Fruit fly (Drosophila melanogaster) whole organism, embryonic: ENCODE data around the gene CG13069.

Experiments
- Antp ChIP-seq: fragments of 200-800 bp; sonication (Bioruptor generic); optimal IDR thresholded peaks from 3 replicates; lab custom pipeline; 2016; ENCODE audit warnings: missing biosample characterization, missing genetic modification characterization
- BEAF-32 ChIP-seq: fragments of 200-800 bp; sonication (Bioruptor generic); optimal IDR thresholded peaks from 3 replicates; lab custom pipeline; 2017; ENCODE audit warnings: missing biosample characterization, missing genetic modification characterization, mild to moderate bottlenecking, moderate library complexity, missing genetic modification reagents
- Bdp1 ChIP-seq: fragments of 200-800 bp; sonication (Bioruptor generic); optimal IDR thresholded peaks from 3 replicates; lab custom pipeline; 2016; ENCODE audit warnings: missing biosample characterization, missing genetic modification characterization
- Blimp-1 ChIP-seq: fragments of 200-800 bp; sonication (Bioruptor generic); optimal IDR thresholded peaks from 3 replicates; lab custom pipeline; 2018; ENCODE audit warnings: missing biosample characterization, missing genetic modification characterization, mild to moderate bottlenecking, moderate library complexity, missing genetic modification reagents
- CG10274 ChIP-seq: fragments of 200-800 bp; sonication (Bioruptor generic); optimal IDR thresholded peaks from 3 replicates; lab custom pipeline; 2017; ENCODE audit warnings: missing biosample characterization, mild to moderate bottlenecking, missing genetic modification characterization
- CG11093 ChIP-seq: fragments of 200-800 bp; sonication (Bioruptor generic); IDR thresholded peaks from 3 replicates; pipeline ENCODE4 v1.3.6; 2022; ENCODE audit warnings: missing biosample characterization, missing genetic modification characterization
- CG11723 ChIP-seq: fragments of 200-800 bp; sonication (Bioruptor generic); optimal IDR thresholded peaks from 2 replicates; lab custom pipeline; 2017; ENCODE audit warnings: missing biosample characterization, mild to moderate bottlenecking, missing genetic modification characterization
- CG12942 ChIP-seq: fragments of 200-800 bp; sonication (Bioruptor generic); optimal IDR thresholded peaks from 3 replicates; lab custom pipeline; 2016; ENCODE audit warnings: missing biosample characterization, missing genetic modification characterization
- CG1603 ChIP-seq: fragments of 200-800 bp; sonication (Bioruptor generic); optimal IDR thresholded peaks from 2 replicates; lab custom pipeline; 2019; ENCODE audit warnings: missing biosample characterization, mild to moderate bottlenecking, missing genetic modification characterization, moderate library complexity
- CG17568 ChIP-seq: fragments of 200-800 bp; sonication (Bioruptor generic); optimal IDR thresholded peaks from 2 replicates; lab custom pipeline; 2018; ENCODE audit warnings: missing biosample characterization, mild to moderate bottlenecking, missing genetic modification characterization, moderate library complexity
- CG17912 ChIP-seq: fragments of 200-800 bp; sonication (Bioruptor generic); optimal IDR thresholded peaks from 2 replicates; lab custom pipeline; 2018; ENCODE audit warnings: missing biosample characterization, mild to moderate bottlenecking, missing genetic modification characterization
- CG2889 ChIP-seq: fragments of 200-800 bp; sonication (Bioruptor generic); IDR thresholded peaks from 3 replicates; pipeline ENCODE4 v1.3.6; 2022; ENCODE audit warnings: missing biosample characterization, missing genetic modification characterization
- CG31388 ChIP-seq: fragments of 200-800 bp; sonication (Bioruptor generic); optimal IDR thresholded peaks from 2 replicates; lab custom pipeline; 2016; ENCODE audit warnings: missing biosample characterization, missing genetic modification characterization
- CG4424 ChIP-seq: fragments of 200-800 bp; sonication (Bioruptor generic); optimal IDR thresholded peaks from 3 replicates; lab custom pipeline; 2016; ENCODE audit warnings: missing biosample characterization, missing genetic modification characterization
- CG7745 ChIP-seq: fragments of 200-800 bp; sonication (Bioruptor generic); optimal IDR thresholded peaks from 2 replicates; lab custom pipeline; 2018; ENCODE audit warnings: missing biosample characterization, mild to moderate bottlenecking, missing genetic modification characterization, moderate library complexity
- CG7928 ChIP-seq: fragments of 200-800 bp; sonication (Bioruptor generic); optimal IDR thresholded peaks from 2 replicates; lab custom pipeline; 2017; ENCODE audit warnings: missing biosample characterization, mild to moderate bottlenecking, missing genetic modification characterization
- CG8388 ChIP-seq: fragments of 200-800 bp; sonication (Bioruptor generic); optimal IDR thresholded peaks from 2 replicates; lab custom pipeline; 2019; ENCODE audit warnings: missing biosample characterization, mild to moderate bottlenecking, missing genetic modification characterization, moderate library complexity
- CG8944 ChIP-seq: fragments of 200-800 bp; sonication (Bioruptor generic); optimal IDR thresholded peaks from 3 replicates; lab custom pipeline; 2016; ENCODE audit warnings: missing biosample characterization, missing genetic modification characterization
- CG9609 ChIP-seq: fragments of 200-800 bp; sonication (Bioruptor generic); optimal IDR thresholded peaks from 3 replicates; lab custom pipeline; 2016; ENCODE audit warnings: missing biosample characterization, missing genetic modification characterization
- Dbx ChIP-seq: fragments of 200-800 bp; sonication (Bioruptor generic); IDR thresholded peaks from 3 replicates; pipeline ENCODE4 v1.3.6; 2022; ENCODE audit warnings: missing biosample characterization, missing genetic modification characterization
- Dp ChIP-seq: fragments of 200-800 bp; sonication (Bioruptor generic); optimal IDR thresholded peaks from 2 replicates; lab custom pipeline; 2018; ENCODE audit warnings: missing biosample characterization, mild to moderate bottlenecking, missing genetic modification characterization, moderate library complexity
- Elba2 ChIP-seq: fragments of 200-800 bp; sonication (Bioruptor generic); optimal IDR thresholded peaks from 3 replicates; lab custom pipeline; 2016; ENCODE audit warnings: missing biosample characterization, missing genetic modification characterization
- Gug ChIP-seq: fragments of 200-800 bp; sonication (Bioruptor generic); IDR thresholded peaks from 4 replicates; pipeline ENCODE4 v1.3.6; 2022; ENCODE audit warnings: missing biosample characterization, missing genetic modification characterization
- H2.0 ChIP-seq: fragments of 200-800 bp; sonication (Bioruptor generic); IDR thresholded peaks from 2 replicates; pipeline ENCODE4 v1.3.6; 2022; ENCODE audit warnings: missing biosample characterization, missing genetic modification characterization
- HHEX ChIP-seq: fragments of 200-800 bp; sonication (Bioruptor generic); optimal IDR thresholded peaks from 3 replicates; lab custom pipeline; 2017; ENCODE audit warnings: missing biosample characterization, mild to moderate bottlenecking, missing genetic modification characterization, missing genetic modification reagents
- HmgZ ChIP-seq: fragments of 200-800 bp; sonication (Bioruptor generic); optimal IDR thresholded peaks from 2 replicates; lab custom pipeline; 2018; ENCODE audit warnings: missing biosample characterization, mild to moderate bottlenecking, missing genetic modification characterization
- Hr51 ChIP-seq, 2 experiments: fragments of 200-800 bp; sonication (Bioruptor generic); optimal IDR thresholded peaks; 2 replicates in 1 of 2; 3 replicates in 1 of 2; lab custom pipeline; 2016 to 2018; ENCODE audit warnings: missing biosample characterization in 2 of 2, missing genetic modification characterization in 2 of 2, mild to moderate bottlenecking in 1 of 2, moderate library complexity in 1 of 2
- Myb ChIP-seq: fragments of 200-800 bp; sonication (Bioruptor generic); optimal IDR thresholded peaks from 2 replicates; lab custom pipeline; 2016; ENCODE audit warnings: missing biosample characterization, missing genetic modification characterization
- Ptx1 ChIP-seq: fragments of 200-800 bp; sonication (Bioruptor generic); IDR thresholded peaks from 2 replicates; pipeline ENCODE4 v1.3.6; 2022; ENCODE audit warnings: missing biosample characterization, missing genetic modification characterization
- Rfx ChIP-seq: fragments of 200-800 bp; sonication (Bioruptor generic); IDR thresholded peaks from 2 replicates; pipeline ENCODE4 v1.3.6; 2022; ENCODE audit warnings: missing biosample characterization, missing genetic modification characterization
- Trl ChIP-seq, 3 experiments: fragments of >200 bp in 2 of 3; fragments of 200-800 bp in 1 of 3; sonication (Bioruptor generic) in 1 of 3; optimal IDR thresholded peaks; 2 replicates in 1 of 3; 3 replicates in 2 of 3; lab custom pipeline; 2016 to 2017; ENCODE audit warnings: missing biosample characterization in 1 of 3, missing genetic modification characterization in 1 of 3
- abd-A ChIP-seq: fragments of 200-800 bp; sonication (Bioruptor generic); optimal IDR thresholded peaks from 3 replicates; lab custom pipeline; 2019; ENCODE audit warnings: missing biosample characterization, mild to moderate bottlenecking, missing genetic modification characterization, moderate library complexity
- ac ChIP-seq: fragments of 200-800 bp; sonication (Bioruptor generic); optimal IDR thresholded peaks from 3 replicates; lab custom pipeline; 2017; ENCODE audit warnings: missing biosample characterization, mild to moderate bottlenecking, missing genetic modification characterization
- ci ChIP-seq: fragments of 200-800 bp; sonication (Bioruptor generic); IDR thresholded peaks from 3 replicates; pipeline ENCODE4 v1.3.6; 2022; ENCODE audit warnings: missing biosample characterization, missing genetic modification characterization
- da ChIP-seq: fragments of 200-800 bp; sonication (Bioruptor generic); optimal IDR thresholded peaks from 2 replicates; lab custom pipeline; 2016; ENCODE audit warnings: missing biosample characterization, missing genetic modification characterization
- dan ChIP-seq: fragments of 200-800 bp; sonication (Bioruptor generic); IDR thresholded peaks from 2 replicates; pipeline ENCODE4 v1.3.6; 2022; ENCODE audit warnings: missing biosample characterization, missing genetic modification characterization
- dati ChIP-seq: fragments of 200-800 bp; sonication (Bioruptor generic); IDR thresholded peaks from 2 replicates; pipeline ENCODE4 v1.3.6; 2022; ENCODE audit warnings: missing biosample characterization, missing genetic modification characterization
- fd3F ChIP-seq: fragments of 200-800 bp; sonication (Bioruptor generic); optimal IDR thresholded peaks from 2 replicates; lab custom pipeline; 2018; ENCODE audit warnings: missing biosample characterization, mild to moderate bottlenecking, missing genetic modification characterization, moderate library complexity
- ham ChIP-seq: fragments of 200-800 bp; sonication (Bioruptor generic); IDR thresholded peaks from 2 replicates; pipeline ENCODE4 v1.3.6; 2022; ENCODE audit warnings: missing biosample characterization, missing genetic modification characterization
- hb ChIP-seq: fragments of 200-800 bp; sonication (Bioruptor generic); IDR thresholded peaks from 3 replicates; pipeline ENCODE4 v1.3.6; 2022; ENCODE audit warnings: missing biosample characterization, missing genetic modification characterization; ENCODE audit not compliant: partially characterized antibody
- inv ChIP-seq: fragments of 200-800 bp; sonication (Bioruptor generic); IDR thresholded peaks from 2 replicates; pipeline ENCODE4 v1.3.6; 2022; ENCODE audit warnings: missing biosample characterization, missing genetic modification characterization; ENCODE audit not compliant: partially characterized antibody
- pb ChIP-seq: fragments of 200-800 bp; sonication (Bioruptor generic); optimal IDR thresholded peaks from 3 replicates; lab custom pipeline; 2016; ENCODE audit warnings: missing biosample characterization, missing genetic modification characterization
- peb ChIP-seq: fragments of 200-800 bp; sonication (Bioruptor generic); IDR thresholded peaks from 2 replicates; pipeline ENCODE4 v1.3.6; 2022; ENCODE audit warnings: missing biosample characterization, missing genetic modification characterization
- row ChIP-seq: fragments of 200-800 bp; sonication (Bioruptor generic); IDR thresholded peaks from 3 replicates; pipeline ENCODE4 v1.3.6; 2022; ENCODE audit warnings: missing biosample characterization, missing genetic modification characterization
- sna ChIP-seq: fragments of 200-800 bp; sonication (Bioruptor generic); IDR thresholded peaks from 2 replicates; pipeline ENCODE4 v1.3.6; 2022; ENCODE audit warnings: missing biosample characterization, missing genetic modification characterization; ENCODE audit not compliant: partially characterized antibody
- sr ChIP-seq: fragments of 200-800 bp; sonication (Bioruptor generic); IDR thresholded peaks from 3 replicates; pipeline ENCODE4 v1.3.6; 2022; ENCODE audit warnings: missing biosample characterization, missing genetic modification characterization
- tll ChIP-seq, 2 experiments: fragments of 200-800 bp in 1 of 2; fragments of >200 bp in 1 of 2; sonication (Bioruptor generic) in 1 of 2; optimal IDR thresholded peaks; 2 replicates each; lab custom pipeline; 2017 to 2019; ENCODE audit warnings: missing biosample characterization in 2 of 2, missing genetic modification characterization in 2 of 2, mild to moderate bottlenecking in 1 of 2, moderate library complexity in 1 of 2
- tx ChIP-seq: fragments of 200-800 bp; sonication (Bioruptor generic); optimal IDR thresholded peaks from 2 replicates; lab custom pipeline; 2016; ENCODE audit warnings: missing biosample characterization, missing genetic modification characterization
- unc-4 ChIP-seq: fragments of 200-800 bp; sonication (Bioruptor generic); IDR thresholded peaks from 2 replicates; pipeline ENCODE4 v1.3.6; 2022; ENCODE audit warnings: missing biosample characterization, missing genetic modification characterization; ENCODE audit not compliant: partially characterized antibody
- yki ChIP-seq: fragments of >200 bp; optimal IDR thresholded peaks from 3 replicates; lab custom pipeline; 2018
- zen2 ChIP-seq: fragments of 200-800 bp; sonication (Bioruptor generic); IDR thresholded peaks from 3 replicates; pipeline ENCODE4 v1.3.6; 2022; ENCODE audit warnings: missing biosample characterization, missing genetic modification characterization; ENCODE audit not compliant: partially characterized antibody

CG13069 gene

dm6 chr3L:16286258-16286657 lies 21.1 kb downstream of the CG13069 start (continued):
- TF ChIP-seq CG11093 (GFP tag; lab: Robert Waterston, UW) (no peak), dan (no peak), CG10274 (no peak), Antp (GFP tag; lab: Kevin White, UChicago) (no peak), CG11723 (GFP tag; lab: Kevin White, UChicago) (no peak), Rfx (GFP tag; lab: Robert Waterston, UW) (no peak), ci (no peak), pb (GFP tag; lab: Kevin White, UChicago) (no peak), da (GFP tag; lab: Kevin White, UChicago) (no peak), peb (GFP tag; lab: Robert Waterston, UW) (no peak), hb (no peak), sr (GFP tag; lab: Robert Waterston, UW) (no peak), CG31388 (no peak), HHEX (no peak), CG7928 (GFP tag; lab: Kevin White, UChicago) (no peak), BEAF-32 (no peak), yki (lab: Kevin White, UChicago) (no peak), CG8944 (GFP tag; lab: Kevin White, UChicago) (no peak), Bdp1 (GFP tag; lab: Kevin White, UChicago) (no peak), HmgZ (no peak), unc-4 (GFP tag; lab: Robert Waterston, UW) (no peak), row (GFP tag; lab: Robert Waterston, UW) (peak; percentile 66), Hr51 (GFP tag; optimal IDR thresholded peaks at IDR 0.05; lab: Kevin White, UChicago) (peak in 1 of 2 experiments; percentile 67), CG9609 (GFP tag; lab: Kevin White, UChicago) (no peak), Ptx1 (GFP tag; lab: Robert Waterston, UW) (peak; percentile 60; the same call in 1 of the 2 replicates), ham (GFP tag; lab: Robert Waterston, UW) (no peak), dati (no peak), abd-A (tag; lab: Kevin White, UChicago) (peak; percentile 21), zen2 (GFP tag; lab: Robert Waterston, UW) (no peak), Trl (optimal IDR thresholded peaks at IDR 0.05; lab: Kevin White, UChicago) (no peak), Trl (GFP tag; optimal IDR thresholded peaks at IDR 0.05; lab: Kevin White, UChicago) (no peak), CG2889 (no peak), fd3F (GFP tag; lab: Kevin White, UChicago) (peak; percentile 7), ac (GFP tag; lab: Kevin White, UChicago) (no peak), sna (no peak), Dp (GFP tag; lab: Kevin White, UChicago) (no peak), CG1603 (tag; lab: Kevin White, UChicago) (no peak), CG8388 (GFP tag; lab: Kevin White, UChicago) (no peak), CG7745 (no peak), H2.0 (GFP tag; lab: Robert Waterston, UW) (no peak), CG4424 (no peak), Dbx (no peak), CG12942 (GFP tag; lab: Kevin White, UChicago) (no peak), tll (GFP tag; optimal IDR thresholded peaks at IDR 0.05; lab: Kevin White, UChicago) (no peak), tx (no peak), inv (GFP tag; lab: Robert Waterston, UW) (no peak), Gug (GFP tag; lab: Robert Waterston, UW) (no peak), CG17568 (no peak), Blimp-1 (peak; percentile 23), CG17912 (GFP tag; lab: Kevin White, UChicago) (no peak), Myb (GFP tag; lab: Kevin White, UChicago) (no peak), Elba2 (GFP tag; lab: Kevin White, UChicago) (no peak)
